Worm (Caenorhabditis elegans) whole organism, midembryonic: Measurements from ENCODE around the gene unc-105.

Experiments
- T22C8.4 ChIP-seq: fragments of 200-800 bp; sonication (Bioruptor generic); IDR thresholded peaks from 2 replicates; pipeline ENCODE4 v1.3.6; 2022; ENCODE audit warnings: missing genetic modification characterization, missing compliant biosample characterization
- cog-1 ChIP-seq: sonication (generic microtip); optimal IDR thresholded peaks from 2 replicates; lab custom pipeline; 2016; ENCODE audit warnings: missing genetic modification characterization, missing compliant biosample characterization
- flt-1 ChIP-seq: fragments of 200-800 bp; sonication (Bioruptor generic); IDR thresholded peaks from 2 replicates; pipeline ENCODE4 v1.3.6; 2022; ENCODE audit warnings: missing genetic modification characterization, missing compliant biosample characterization
- klf-2 ChIP-seq: fragments of 200-800 bp; sonication (Bioruptor generic); conservative IDR thresholded peaks from 2 replicates; pipeline ENCODE4 v1.3.6; 2022; ENCODE audit warnings: missing genetic modification reagents, missing genetic modification characterization, missing compliant biosample characterization
- med-1 ChIP-seq: sonication (generic microtip); optimal IDR thresholded peaks from 2 replicates; lab custom pipeline; 2017; ENCODE audit warnings: missing genetic modification characterization, mild to moderate bottlenecking, missing compliant biosample characterization, antibody characterized with exemption, missing genetic modification reagents; ENCODE audit not compliant: insufficient read depth
- ref-1 ChIP-seq: fragments of 200-800 bp; sonication (Bioruptor generic); conservative IDR thresholded peaks from 2 replicates; pipeline ENCODE4 v1.3.6; 2022; ENCODE audit warnings: missing genetic modification reagents, missing genetic modification characterization, missing compliant biosample characterization
- tab-1 ChIP-seq: fragments of 200-800 bp; sonication (Bioruptor generic); IDR thresholded peaks from 2 replicates; pipeline ENCODE4 v1.3.6; 2022; ENCODE audit warnings: missing genetic modification characterization, missing compliant biosample characterization
- ztf-23 ChIP-seq: fragments of 200-800 bp; sonication (Bioruptor generic); IDR thresholded peaks from 2 replicates; pipeline ENCODE4 v1.3.6; 2022; ENCODE audit warnings: missing genetic modification reagents, missing genetic modification characterization, missing compliant biosample characterization
- ztf-29 ChIP-seq: fragments of 200-800 bp; sonication (Bioruptor generic); IDR thresholded peaks from 2 replicates; pipeline ENCODE4 v1.3.6; 2022; ENCODE audit warnings: missing genetic modification reagents, missing genetic modification characterization, missing compliant biosample characterization

- TF ChIP-seq klf-2 (no peak; the same call in 1 of the 2 replicates), ztf-29 (peak; percentile 92), flt-1 (GFP tag; lab: Robert Waterston, UW) (peak; percentile 97), tab-1 (GFP tag; lab: Robert Waterston, UW) (peak; percentile 97), med-1 (peak; percentile 87), T22C8.4 (peak; percentile 94), ref-1 (GFP tag; lab: Robert Waterston, UW) (peak; percentile 89), ztf-23 (GFP tag; lab: Robert Waterston, UW) (peak; percentile 94), cog-1 (tag; lab: Kevin White, UChicago) (peak; percentile 82)
Observed at ce11 chrII:8106921-8107695, 9.2 kb upstream of the unc-105 start, which contains the start of the genes chst-1 and C41C4.9.
